Worm (Caenorhabditis elegans): ENCODE measurements around the gene Y38C1AA.7.

The Y38C1AA.7 gene

ce11 chrIV:171036-171435 lies 12.3 kb downstream of the Y38C1AA.7 start:
- TF ChIP-seq nhr-25 (tag; optimal IDR thresholded peaks at IDR 0.05) (peak; percentile 20), ceh-82 (tag; optimal IDR thresholded peaks at IDR 0.05) (no peak)

- TF ChIP-seq nhr-25 (tag; optimal IDR thresholded peaks at IDR 0.05): no peak
- no peak for TF ChIP-seq Y55F3AM.14 (GFP tag; optimal IDR thresholded peaks at IDR 0.05)
- no peak for TF ChIP-seq dmd-4 (tag; optimal IDR thresholded peaks at IDR 0.05)
- TF ChIP-seq alr-1 (tag; optimal IDR thresholded peaks at IDR 0.05): no peak
- no peak for TF ChIP-seq crh-2 (tag; optimal IDR thresholded peaks at IDR 0.05)
- no peak for TF ChIP-seq elt-3 (tag; optimal IDR thresholded peaks at IDR 0.05)
- no peak for TF ChIP-seq mbf-1 (tag; optimal IDR thresholded peaks at IDR 0.05)
- no peak for TF ChIP-seq blmp-1 (tag; optimal IDR thresholded peaks at IDR 0.05; ENCODE audit: insufficient read depth)
- no peak for TF ChIP-seq nhr-129 (tag; optimal IDR thresholded peaks at IDR 0.05)
- TF ChIP-seq fos-1 (tag; optimal IDR thresholded peaks at IDR 0.05): no peak
- TF ChIP-seq elt-1 (tag; optimal IDR thresholded peaks at IDR 0.05): no peak
- no peak for TF ChIP-seq ceh-82 (tag; optimal IDR thresholded peaks at IDR 0.05)
- TF ChIP-seq lin-11 (tag; optimal IDR thresholded peaks at IDR 0.05): no peak
- no peak for TF ChIP-seq nhr-12 (tag; optimal IDR thresholded peaks at IDR 0.05)
- TF ChIP-seq nhr-237 (tag; optimal IDR thresholded peaks at IDR 0.05): no peak
- TF ChIP-seq nhr-10 (tag; optimal IDR thresholded peaks at IDR 0.05): no peak
- no peak for TF ChIP-seq aly-2 (tag; optimal IDR thresholded peaks at IDR 0.05)
- TF ChIP-seq egl-27 (tag; optimal IDR thresholded peaks at IDR 0.05): no peak
These were observed 14.2 kb downstream of the Y38C1AA.7 start for ce11 chrIV:172990-173389.

- TF ChIP-seq ceh-16 (tag; optimal IDR thresholded peaks at IDR 0.05) (no peak), crh-2 (tag; optimal IDR thresholded peaks at IDR 0.05) (no peak), nhr-237 (tag; optimal IDR thresholded peaks at IDR 0.05) (no peak), nhr-21 (tag; optimal IDR thresholded peaks at IDR 0.05) (no peak)
These were observed 15.4 kb downstream of the Y38C1AA.7 start for ce11 chrIV:174115-174514.

DNA sequence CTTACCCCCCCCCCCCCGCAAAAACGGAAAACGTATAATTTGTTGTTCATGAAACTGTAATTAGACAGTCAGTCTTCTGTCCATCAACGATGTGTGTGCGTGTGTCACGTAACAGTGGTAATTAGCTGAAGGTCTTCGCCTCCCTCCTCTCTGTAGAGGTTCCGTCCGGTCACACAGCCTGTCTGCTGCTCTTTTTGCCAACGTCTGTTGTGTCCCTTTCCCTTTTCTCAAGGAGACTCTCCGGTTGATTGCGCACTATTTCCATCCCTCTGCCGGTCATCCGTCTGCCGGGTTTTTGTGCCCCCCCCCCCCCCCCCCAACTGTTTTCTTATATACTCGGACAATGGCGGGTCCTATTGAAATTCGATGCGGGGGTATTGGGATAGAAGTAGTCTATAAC lies 16.9 kb downstream of the Y38C1AA.7 start:
- no peak for TF ChIP-seq ztf-1 (GFP tag; conservative IDR thresholded peaks at IDR 0.05)
- TF ChIP-seq skn-1 (tag; optimal IDR thresholded peaks at IDR 0.05): no peak
- TF ChIP-seq nhr-10 (tag; optimal IDR thresholded peaks at IDR 0.05): no peak
- peak; percentile 49 for TF ChIP-seq nhr-25 (tag; optimal IDR thresholded peaks at IDR 0.05)

DNA sequence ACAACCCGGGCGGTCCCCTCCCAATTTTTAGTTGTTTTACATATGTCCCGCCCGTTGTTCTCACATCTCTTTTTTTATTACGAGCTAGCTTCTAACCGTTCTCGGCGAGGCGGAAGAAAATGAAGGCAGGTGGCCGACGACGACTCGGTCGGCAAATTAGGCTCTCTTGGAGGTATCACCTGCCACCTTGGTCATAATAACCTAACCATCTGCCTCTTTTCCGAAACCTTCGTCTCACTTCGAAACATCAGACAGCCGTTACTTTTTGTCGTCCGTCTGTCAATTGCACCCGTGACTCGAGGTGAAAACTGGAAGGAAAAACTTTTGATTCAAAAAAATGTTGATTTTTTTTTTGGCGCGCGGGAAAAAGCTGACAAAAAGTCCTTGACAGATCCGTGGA lies 18.7 kb downstream of the Y38C1AA.7 start:
- TF ChIP-seq F13H6.1 (tag; optimal IDR thresholded peaks at IDR 0.05) (no peak), mab-5 (tag; optimal IDR thresholded peaks at IDR 0.05) (no peak), mbf-1 (tag; optimal IDR thresholded peaks at IDR 0.05) (no peak), ztf-11 (tag; optimal IDR thresholded peaks at IDR 0.05) (no peak), nhr-12 (tag; optimal IDR thresholded peaks at IDR 0.05) (no peak)

ce11 chrIV:178696-179095 lies 19.9 kb downstream of the Y38C1AA.7 start, which contains the start of gene tcl-2:
tcl-2 (plus strand) TSS chrIV:179083.
- TF ChIP-seq ZK546.5 (tag; optimal IDR thresholded peaks at IDR 0.05): no peak
- TF ChIP-seq sma-3 (GFP tag; optimal IDR thresholded peaks at IDR 0.05): no peak
- TF ChIP-seq nhr-25 (tag; optimal IDR thresholded peaks at IDR 0.05): no peak
- TF ChIP-seq ceh-16 (tag; optimal IDR thresholded peaks at IDR 0.05): no peak
- TF ChIP-seq peb-1 (tag; optimal IDR thresholded peaks at IDR 0.05): no peak
- TF ChIP-seq C34F6.9 (tag; optimal IDR thresholded peaks at IDR 0.05): no peak
- TF ChIP-seq unc-62 (GFP tag; optimal IDR thresholded peaks at IDR 0.05): no peak
- no peak for TF ChIP-seq nhr-23 (tag; optimal IDR thresholded peaks at IDR 0.05)
- no peak for TF ChIP-seq nhr-11 (tag; optimal IDR thresholded peaks at IDR 0.05)
- TF ChIP-seq aly-2 (tag; optimal IDR thresholded peaks at IDR 0.05): no peak
- no peak for TF ChIP-seq ceh-82 (tag; optimal IDR thresholded peaks at IDR 0.05)
- TF ChIP-seq nhr-237 (tag; optimal IDR thresholded peaks at IDR 0.05): no peak
- TF ChIP-seq ztf-1 (GFP tag; conservative IDR thresholded peaks at IDR 0.05): no peak

- no peak for TF ChIP-seq snpc-4 (tag; optimal IDR thresholded peaks at IDR 0.05)
- no peak for TF ChIP-seq nhr-23 (tag; optimal IDR thresholded peaks at IDR 0.05)
- TF ChIP-seq lsy-2 (tag; optimal IDR thresholded peaks at IDR 0.05): no peak
- no peak for TF ChIP-seq ceh-16 (tag; optimal IDR thresholded peaks at IDR 0.05)
- TF ChIP-seq aly-2 (tag; optimal IDR thresholded peaks at IDR 0.05): no peak
- TF ChIP-seq sma-3 (GFP tag; optimal IDR thresholded peaks at IDR 0.05): no peak
- TF ChIP-seq unc-39 (tag; optimal IDR thresholded peaks at IDR 0.05): no peak
- no peak for TF ChIP-seq mdl-1 (tag; optimal IDR thresholded peaks at IDR 0.05)
- TF ChIP-seq unc-55 (GFP tag; optimal IDR thresholded peaks at IDR 0.05): no peak
- TF ChIP-seq elt-3 (tag; optimal IDR thresholded peaks at IDR 0.05): no peak
- TF ChIP-seq nhr-12 (tag; optimal IDR thresholded peaks at IDR 0.05): no peak
- no peak for TF ChIP-seq fos-1 (tag; optimal IDR thresholded peaks at IDR 0.05)
- no peak for TF ChIP-seq nhr-21 (tag; optimal IDR thresholded peaks at IDR 0.05)
- no peak for TF ChIP-seq nhr-77 (tag; optimal IDR thresholded peaks at IDR 0.05)
- no peak for TF ChIP-seq mab-5 (tag; optimal IDR thresholded peaks at IDR 0.05)
- no peak for TF ChIP-seq nhr-11 (tag; optimal IDR thresholded peaks at IDR 0.05)
- no peak for TF ChIP-seq nhr-6 (tag; optimal IDR thresholded peaks at IDR 0.05)
- TF ChIP-seq egl-27 (tag; optimal IDR thresholded peaks at IDR 0.05): no peak
These were observed 20.9 kb downstream of the Y38C1AA.7 start for ce11 chrIV:179700-180099.

Data from whole organism, L2 larva.